Worm (Caenorhabditis elegans) whole organism, L1 larva: Measurements from ENCODE around the gene F54B3.2.

Experiments
- C04F5.9 ChIP-seq: sonication (generic microtip); optimal IDR thresholded peaks from 2 replicates; lab custom pipeline; 2016; ENCODE audit warnings: missing genetic modification characterization, missing compliant biosample characterization
- C16A3.4 ChIP-seq: fragments of 150-350 bp; optimal IDR thresholded peaks from 2 replicates; lab custom pipeline; 2014; ENCODE audit warnings: missing biosample characterization, missing genetic modification characterization
- C34B4.2 ChIP-seq: sonication (generic microtip); optimal IDR thresholded peaks from 2 replicates; lab custom pipeline; 2017; ENCODE audit warnings: mild to moderate bottlenecking, missing genetic modification characterization, missing compliant biosample characterization
- Y116A8C.19 ChIP-seq: sonication (generic microtip); optimal IDR thresholded peaks from 2 replicates; lab custom pipeline; 2016; ENCODE audit warnings: missing compliant biosample characterization, missing genetic modification characterization, borderline replicate concordance
- aha-1 ChIP-seq: fragments of 150-350 bp; optimal IDR thresholded peaks from 2 replicates; lab custom pipeline; 2014; ENCODE audit warnings: missing biosample characterization, missing genetic modification characterization
- aly-2 ChIP-seq: fragments of 150-350 bp; optimal IDR thresholded peaks from 2 replicates; lab custom pipeline; 2014; ENCODE audit warnings: missing biosample characterization, missing genetic modification characterization
- ama-1 ChIP-seq: fragments of 150-350 bp; optimal IDR thresholded peaks from 2 replicates; lab custom pipeline; 2014
- blmp-1 ChIP-seq: fragments of 150-350 bp; optimal IDR thresholded peaks from 2 replicates; lab custom pipeline; 2014; ENCODE audit warnings: missing biosample characterization, missing genetic modification characterization
- ceh-8 ChIP-seq: fragments of 200-800 bp; sonication (Bioruptor generic); optimal IDR thresholded peaks from 2 replicates; lab custom pipeline; 2018; ENCODE audit warnings: mild to moderate bottlenecking, missing genetic modification characterization, moderate library complexity, missing compliant biosample characterization
- ceh-82 ChIP-seq, 3 experiments: fragments of 150-350 bp in 1 of 3; sonication (generic microtip) in 2 of 3; optimal IDR thresholded peaks; 2 replicates each; lab custom pipeline; 2014 to 2017; ENCODE audit warnings: missing biosample characterization in 3 of 3, missing genetic modification characterization in 3 of 3
- ceh-88 ChIP-seq: fragments of 200-800 bp; sonication (Bioruptor generic); IDR thresholded peaks from 2 replicates; pipeline ENCODE4 v1.3.6; 2022; ENCODE audit warnings: missing genetic modification characterization, missing compliant biosample characterization
- ceh-90 ChIP-seq: sonication (generic microtip); optimal IDR thresholded peaks from 2 replicates; lab custom pipeline; 2016; ENCODE audit warnings: missing genetic modification characterization, missing compliant biosample characterization
- ces-1 ChIP-seq: fragments of 150-350 bp; optimal IDR thresholded peaks from 2 replicates; lab custom pipeline; 2014; ENCODE audit warnings: missing biosample characterization, missing genetic modification reagents, missing genetic modification characterization
- dpl-1 ChIP-seq, 3 experiments: fragments of 150-350 bp in 2 of 3; sonication (generic microtip) in 1 of 3; optimal IDR thresholded peaks; 2 replicates each; lab custom pipeline; 2014 to 2017; ENCODE audit warnings: missing biosample characterization in 3 of 3, missing genetic modification characterization in 3 of 3, missing genetic modification reagents in 3 of 3
- dsc-1 ChIP-seq: sonication (generic microtip); optimal IDR thresholded peaks from 2 replicates; lab custom pipeline; 2016; ENCODE audit warnings: mild to moderate bottlenecking, missing genetic modification characterization, missing compliant biosample characterization
- efl-1 ChIP-seq, 4 experiments: fragments of 150-350 bp; optimal IDR thresholded peaks in 3 of 4; peaks in 1 of 4; 1 replicate in 1 of 4; 2 replicates in 3 of 4; lab custom pipeline; 2014; ENCODE audit warnings: missing biosample characterization in 2 of 4, missing genetic modification characterization in 2 of 4, missing genetic modification reagents in 2 of 4
- elt-2 ChIP-seq: sonication (generic microtip); optimal IDR thresholded peaks from 2 replicates; lab custom pipeline; 2016; ENCODE audit warnings: missing genetic modification characterization, mild to moderate bottlenecking, inconsistent platforms, missing compliant biosample characterization, missing genetic modification reagents
- elt-3 ChIP-seq, 6 experiments: fragments of 150-350 bp in 1 of 6; sonication (generic microtip); optimal IDR thresholded peaks; 2 replicates each; lab custom pipeline; 2017 to 2018; ENCODE audit warnings: missing biosample characterization in 6 of 6, missing genetic modification characterization in 6 of 6, inconsistent platforms in 1 of 6
- ets-5 ChIP-seq: fragments of 200-800 bp; sonication (Bioruptor generic); IDR thresholded peaks from 2 replicates; pipeline ENCODE4 v1.3.6; 2022; ENCODE audit warnings: missing genetic modification characterization, missing compliant biosample characterization
- fkh-8 ChIP-seq: sonication (generic microtip); optimal IDR thresholded peaks from 2 replicates; lab custom pipeline; 2016; ENCODE audit warnings: mild to moderate bottlenecking, missing genetic modification characterization, missing compliant biosample characterization
- fos-1 ChIP-seq: fragments of 150-350 bp; optimal IDR thresholded peaks from 2 replicates; lab custom pipeline; 2014; ENCODE audit warnings: missing biosample characterization, missing genetic modification characterization
- grh-1 ChIP-seq: fragments of 200-800 bp; sonication (Bioruptor generic); IDR thresholded peaks from 2 replicates; pipeline ENCODE4 v1.3.6; 2022; ENCODE audit warnings: missing genetic modification reagents, missing genetic modification characterization, missing compliant biosample characterization
- hlh-4 ChIP-seq: sonication (generic microtip); optimal IDR thresholded peaks from 2 replicates; lab custom pipeline; 2016; ENCODE audit warnings: mild to moderate bottlenecking, missing genetic modification characterization, missing compliant biosample characterization
- hpl-2 ChIP-seq: fragments of 150-350 bp; optimal IDR thresholded peaks from 2 replicates; lab custom pipeline; 2014; ENCODE audit warnings: missing biosample characterization, missing genetic modification reagents, missing genetic modification characterization
- irx-1 ChIP-seq: sonication (generic microtip); optimal IDR thresholded peaks from 2 replicates; lab custom pipeline; 2016; ENCODE audit warnings: missing genetic modification characterization, missing compliant biosample characterization
- isw-1 ChIP-seq: fragments of 200-800 bp; sonication (Bioruptor generic); IDR thresholded peaks from 2 replicates; pipeline ENCODE4 v1.3.6; 2022; ENCODE audit warnings: missing genetic modification characterization, missing compliant biosample characterization
- lin-13 ChIP-seq: fragments of 150-350 bp; optimal IDR thresholded peaks from 2 replicates; lab custom pipeline; 2014; ENCODE audit warnings: missing biosample characterization, missing genetic modification reagents, missing genetic modification characterization
- lin-14 ChIP-seq: fragments of 200-800 bp; sonication (Bioruptor generic); optimal IDR thresholded peaks from 2 replicates; lab custom pipeline; 2018; ENCODE audit warnings: mild to moderate bottlenecking, missing genetic modification characterization, moderate library complexity, missing compliant biosample characterization
- lin-15B ChIP-seq: fragments of 150-350 bp; sonication (generic microtip); optimal IDR thresholded peaks from 3 replicates; lab custom pipeline; 2014; ENCODE audit warnings: missing biosample characterization, missing genetic modification characterization
- lin-39 ChIP-seq: fragments of 150-350 bp; optimal IDR thresholded peaks from 2 replicates; lab custom pipeline; 2014; ENCODE audit warnings: missing biosample characterization, missing genetic modification reagents, missing genetic modification characterization
- lir-3 ChIP-seq: sonication (generic microtip); optimal IDR thresholded peaks from 2 replicates; lab custom pipeline; 2016; ENCODE audit warnings: mild to moderate bottlenecking, missing genetic modification characterization, moderate library complexity, missing compliant biosample characterization; ENCODE audit not compliant: poor library complexity
- mab-9 ChIP-seq: fragments of 200-800 bp; sonication (Bioruptor generic); IDR thresholded peaks from 2 replicates; pipeline ENCODE4 v1.3.6; 2022; ENCODE audit warnings: missing genetic modification reagents, missing genetic modification characterization, missing compliant biosample characterization
- nhr-11 ChIP-seq: fragments of 150-350 bp; optimal IDR thresholded peaks from 2 replicates; lab custom pipeline; 2014; ENCODE audit warnings: missing biosample characterization, missing genetic modification characterization
- nhr-12 ChIP-seq: sonication (generic microtip); optimal IDR thresholded peaks from 2 replicates; lab custom pipeline; 2017; ENCODE audit warnings: missing biosample characterization, missing genetic modification characterization
- nhr-19 ChIP-seq: fragments of 200-800 bp; sonication (Bioruptor generic); conservative IDR thresholded peaks from 2 replicates; pipeline ENCODE4 v1.3.6; 2022; ENCODE audit warnings: missing genetic modification characterization, missing compliant biosample characterization
- nhr-237 ChIP-seq: fragments of 150-350 bp; optimal IDR thresholded peaks from 2 replicates; lab custom pipeline; 2014; ENCODE audit warnings: missing biosample characterization, missing genetic modification characterization
- nhr-71 ChIP-seq: sonication (generic microtip); optimal IDR thresholded peaks from 2 replicates; lab custom pipeline; 2016; ENCODE audit warnings: mild to moderate bottlenecking, missing genetic modification characterization, moderate library complexity, missing compliant biosample characterization
- nhr-76 ChIP-seq: sonication (generic microtip); optimal IDR thresholded peaks from 2 replicates; lab custom pipeline; 2017; ENCODE audit warnings: missing biosample characterization, missing genetic modification characterization
- nhr-77 ChIP-seq: fragments of 150-350 bp; optimal IDR thresholded peaks from 2 replicates; lab custom pipeline; 2014; ENCODE audit warnings: missing biosample characterization, missing genetic modification characterization
- nhr-85 ChIP-seq: sonication (generic microtip); peaks from one replicate; lab custom pipeline; 2016; ENCODE audit warnings: missing genetic modification characterization, inconsistent platforms, missing compliant biosample characterization
- nhr-90 ChIP-seq: sonication (generic microtip); optimal IDR thresholded peaks from 2 replicates; lab custom pipeline; 2016; ENCODE audit warnings: mild to moderate bottlenecking, missing genetic modification characterization, missing compliant biosample characterization; ENCODE audit not compliant: poor library complexity
- pqm-1 ChIP-seq: sonication (generic microtip); optimal IDR thresholded peaks from 3 replicates; lab custom pipeline; 2017; ENCODE audit warnings: missing biosample characterization, missing genetic modification characterization
- rnt-1 ChIP-seq: sonication (generic microtip); optimal IDR thresholded peaks from 2 replicates; lab custom pipeline; 2016; ENCODE audit warnings: mild to moderate bottlenecking, missing genetic modification characterization, moderate library complexity, missing compliant biosample characterization
- snu-23 ChIP-seq: sonication (generic microtip); optimal IDR thresholded peaks from 2 replicates; lab custom pipeline; 2016; ENCODE audit warnings: missing genetic modification characterization, missing compliant biosample characterization
- sptf-1 ChIP-seq: fragments of 150-350 bp; optimal IDR thresholded peaks from 2 replicates; lab custom pipeline; 2014; ENCODE audit warnings: missing biosample characterization, missing genetic modification characterization
- sup-37 ChIP-seq: fragments of 200-800 bp; sonication (Bioruptor generic); optimal IDR thresholded peaks from 2 replicates; lab custom pipeline; 2018; ENCODE audit warnings: mild to moderate bottlenecking, missing genetic modification characterization, missing compliant biosample characterization
- swsn-7 ChIP-seq: sonication (generic microtip); optimal IDR thresholded peaks from 2 replicates; lab custom pipeline; 2016; ENCODE audit warnings: missing genetic modification characterization, missing compliant biosample characterization
- tbx-2 ChIP-seq: sonication (generic microtip); optimal IDR thresholded peaks from 2 replicates; lab custom pipeline; 2016; ENCODE audit warnings: missing genetic modification characterization, missing compliant biosample characterization
- tlp-1 ChIP-seq: fragments of 150-350 bp; optimal IDR thresholded peaks from 2 replicates; lab custom pipeline; 2014; ENCODE audit warnings: missing biosample characterization, missing genetic modification characterization
- unc-130 ChIP-seq: fragments of 150-350 bp; optimal IDR thresholded peaks from 2 replicates; lab custom pipeline; 2017; ENCODE audit warnings: missing biosample characterization, missing genetic modification characterization, inconsistent platforms
- unc-30 ChIP-seq: sonication (generic microtip); optimal IDR thresholded peaks from 2 replicates; lab custom pipeline; 2017; ENCODE audit warnings: missing biosample characterization, missing genetic modification characterization
- unc-62 ChIP-seq: fragments of 150-350 bp; optimal IDR thresholded peaks from 2 replicates; lab custom pipeline; 2014; ENCODE audit warnings: missing biosample characterization, missing genetic modification reagents, missing genetic modification characterization
- unc-86 ChIP-seq: sonication (generic microtip); optimal IDR thresholded peaks from 2 replicates; lab custom pipeline; 2016; ENCODE audit warnings: missing genetic modification characterization, missing compliant biosample characterization
- unc-98 ChIP-seq: fragments of 200-800 bp; sonication (Bioruptor generic); IDR thresholded peaks from 2 replicates; pipeline ENCODE4 v1.3.6; 2022; ENCODE audit warnings: missing genetic modification characterization, missing compliant biosample characterization
- ztf-4 ChIP-seq: fragments of 150-350 bp; optimal IDR thresholded peaks from 2 replicates; lab custom pipeline; 2014; ENCODE audit warnings: missing biosample characterization, missing genetic modification characterization

The F54B3.2 gene

DNA sequence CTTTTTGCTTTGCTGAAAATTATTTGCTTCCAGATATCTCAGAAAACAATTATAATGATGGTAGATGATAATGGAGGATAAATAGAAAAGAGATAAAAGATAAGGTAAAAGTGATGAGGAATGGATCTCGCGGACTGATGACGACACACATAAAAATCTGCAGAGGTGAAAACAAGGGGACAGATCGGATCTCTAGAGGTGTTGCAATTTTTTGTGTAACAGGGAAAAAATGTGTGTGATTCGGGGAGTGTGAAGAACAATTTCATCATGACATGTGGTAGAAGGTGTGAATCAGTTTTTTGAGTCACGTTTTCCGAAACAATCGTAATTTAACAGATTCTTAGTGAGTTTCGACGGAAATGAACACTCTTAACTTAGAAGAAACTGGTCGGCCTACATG lies 19.0 kb upstream of the F54B3.2 start:
- TF ChIP-seq dpl-1 (GFP tag; optimal IDR thresholded peaks at IDR 0.05; lab: Kevin White, UChicago), result no peak
- TF ChIP-seq fkh-8, result no peak
- peak; percentile 53 for TF ChIP-seq nhr-71 (tag; lab: Kevin White, UChicago)
- no peak for TF ChIP-seq grh-1 (GFP tag; lab: Robert Waterston, UW)
- no peak for TF ChIP-seq unc-98 (GFP tag; lab: Robert Waterston, UW)
- no peak for TF ChIP-seq fos-1 (tag; lab: Kevin White, UChicago)
- TF ChIP-seq C16A3.4 (tag; lab: Kevin White, UChicago), result no peak
- TF ChIP-seq unc-86 (tag; lab: Kevin White, UChicago), result no peak
- peak; percentile 45 for TF ChIP-seq unc-130
- no peak for TF ChIP-seq nhr-12
- no peak for TF ChIP-seq nhr-85
- TF ChIP-seq snu-23 (GFP tag; lab: Kevin White, UChicago), result peak; percentile 29
- TF ChIP-seq pqm-1 (tag; lab: Kevin White, UChicago), result no peak
- TF ChIP-seq ceh-82 (tag; optimal IDR thresholded peaks at IDR 0.05; lab: Kevin White, UChicago), result no peak
- no peak for TF ChIP-seq efl-1 (optimal IDR thresholded peaks at IDR 0.05; lab: Kevin White, UChicago)
- no peak for TF ChIP-seq efl-1 (GFP tag; optimal IDR thresholded peaks at IDR 0.05 in 1 of 2; lab: Kevin White, UChicago)
- no peak for TF ChIP-seq lin-15B (tag; lab: Kevin White, UChicago)
- no peak for TF ChIP-seq sup-37 (GFP tag; lab: Kevin White, UChicago)
- TF ChIP-seq ets-5 (GFP tag; lab: Robert Waterston, UW), result no peak
- TF ChIP-seq unc-62 (GFP tag; lab: Kevin White, UChicago), result no peak
- TF ChIP-seq tbx-2 (tag; lab: Kevin White, UChicago), result no peak
- peak; percentile 67 for TF ChIP-seq lin-14
- TF ChIP-seq nhr-11 (tag; lab: Kevin White, UChicago), result no peak
- TF ChIP-seq ceh-8, result no peak
- TF ChIP-seq nhr-76 (tag; lab: Kevin White, UChicago), result no peak
- TF ChIP-seq elt-3 (tag; optimal IDR thresholded peaks at IDR 0.05; lab: Kevin White, UChicago), result peak in 1 of 6 experiments; percentile 29
- no peak for TF ChIP-seq irx-1
- TF ChIP-seq lin-13 (GFP tag; lab: Kevin White, UChicago), result no peak
- no peak for TF ChIP-seq C34B4.2 (tag; lab: Kevin White, UChicago)
- TF ChIP-seq isw-1, result no peak
- no peak for TF ChIP-seq tlp-1 (tag; lab: Kevin White, UChicago)
- no peak for TF ChIP-seq lin-39 (tag; lab: Kevin White, UChicago)
- no peak for TF ChIP-seq lir-3 (tag; lab: Kevin White, UChicago)
- TF ChIP-seq elt-2, result no peak
- TF ChIP-seq aly-2 (tag; lab: Kevin White, UChicago), result no peak
- no peak for TF ChIP-seq mab-9 (GFP tag; lab: Robert Waterston, UW)
- TF ChIP-seq ces-1 (GFP tag; lab: Kevin White, UChicago), result no peak
- no peak for TF ChIP-seq nhr-90 (tag; lab: Kevin White, UChicago)
- TF ChIP-seq swsn-7 (tag; lab: Kevin White, UChicago), result no peak
- no peak for TF ChIP-seq nhr-19 (GFP tag; lab: Robert Waterston, UW)
- no peak for TF ChIP-seq ceh-90 (tag; lab: Kevin White, UChicago)
- peak; percentile 91 for TF ChIP-seq blmp-1 (tag; lab: Kevin White, UChicago)
- TF ChIP-seq Y116A8C.19 (tag; lab: Kevin White, UChicago), result no peak
- no peak for TF ChIP-seq nhr-237 (tag; lab: Kevin White, UChicago)
- no peak for TF ChIP-seq unc-30 (tag; lab: Kevin White, UChicago)
- peak; percentile 44 for TF ChIP-seq rnt-1
- TF ChIP-seq C04F5.9, result no peak
- TF ChIP-seq ztf-4, result no peak
- no peak for TF ChIP-seq aha-1 (tag; lab: Kevin White, UChicago)
- no peak for TF ChIP-seq sptf-1 (tag; lab: Kevin White, UChicago)
- no peak for TF ChIP-seq hpl-2 (GFP tag; lab: Kevin White, UChicago)
- TF ChIP-seq hlh-4 (tag; lab: Kevin White, UChicago), result no peak
- TF ChIP-seq ama-1, result no peak
- no peak for TF ChIP-seq dsc-1
- TF ChIP-seq nhr-77 (tag; lab: Kevin White, UChicago), result no peak
- no peak for TF ChIP-seq ceh-88 (GFP tag; lab: Robert Waterston, UW)
